Fruit fly (Drosophila melanogaster) Kc167 (cell line): ENCODE data around the gene drm.

Experiments used
- Myc ChIP-seq: fragments of >200 bp; optimal IDR thresholded peaks from 2 replicates; lab custom pipeline; 2017; ENCODE audit warnings: missing external identifiers
- Sin3A ChIP-seq: fragments of >200 bp; optimal IDR thresholded peaks from 2 replicates; lab custom pipeline; 2018; ENCODE audit warnings: missing external identifiers
- h ChIP-seq: fragments of >200 bp; optimal IDR thresholded peaks from 3 replicates; lab custom pipeline; 2018; ENCODE audit warnings: missing external identifiers
- insv ChIP-seq: fragments of >200 bp; optimal IDR thresholded peaks from 3 replicates; lab custom pipeline; 2018; ENCODE audit warnings: missing external identifiers
- psq ChIP-seq: fragments of >200 bp; optimal IDR thresholded peaks from 2 replicates; lab custom pipeline; 2017; ENCODE audit warnings: missing external identifiers
- ttk ChIP-seq: sonication (Bioruptor generic); optimal IDR thresholded peaks from 2 replicates; lab custom pipeline; 2017; ENCODE audit warnings: missing external identifiers

drm gene

DNA sequence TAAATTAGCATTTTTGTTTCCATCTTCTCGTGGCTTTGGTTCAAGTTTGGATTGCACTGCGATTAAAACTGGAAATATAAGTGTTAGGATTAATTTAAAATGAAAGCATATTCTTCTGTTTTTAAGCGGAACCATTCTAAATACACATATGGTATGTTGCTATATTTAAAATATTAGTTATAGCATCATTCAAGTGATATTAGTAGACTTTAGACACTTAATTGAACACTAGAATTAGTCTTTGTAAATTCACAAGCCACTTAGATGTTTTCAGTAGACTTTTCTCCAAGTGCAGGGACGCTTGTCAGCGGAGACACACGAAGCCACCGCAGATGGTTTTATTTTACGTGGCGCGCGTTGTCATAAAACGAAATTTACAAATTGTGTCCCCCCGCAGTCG is 30.8 kb downstream of the drm start:
- TF ChIP-seq h (lab: Kevin White, UChicago), result no peak
- TF ChIP-seq psq (lab: Kevin White, UChicago), result no peak
- no peak for TF ChIP-seq insv (lab: Kevin White, UChicago)
- no peak for TF ChIP-seq Sin3A (lab: Kevin White, UChicago)

DNA sequence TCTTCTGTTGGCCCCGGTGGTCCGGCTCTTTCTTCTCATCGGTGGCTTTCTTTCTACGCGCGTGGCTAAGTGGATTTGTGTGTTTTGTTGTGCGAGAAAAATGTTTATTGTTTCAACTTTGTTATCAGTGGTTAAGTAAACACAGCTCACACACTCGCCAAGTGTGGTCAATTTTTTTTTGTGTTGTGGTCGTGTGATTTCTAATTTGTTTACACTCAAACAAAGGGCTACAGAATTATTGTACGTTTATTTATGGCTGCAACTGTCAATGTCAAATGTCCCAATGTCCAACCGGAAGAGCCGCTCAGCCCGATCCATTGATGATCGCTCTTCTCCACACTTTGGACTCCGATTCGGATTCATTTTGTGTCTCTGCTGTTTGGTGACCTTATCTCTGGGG is 31.5 kb downstream of the drm start:
- TF ChIP-seq Myc (lab: Kevin White, UChicago), result no peak
- TF ChIP-seq insv (lab: Kevin White, UChicago), result no peak
- no peak for TF ChIP-seq h (lab: Kevin White, UChicago)
- no peak for TF ChIP-seq psq (lab: Kevin White, UChicago)
- TF ChIP-seq ttk (lab: Kevin White, UChicago), result no peak
- no peak for TF ChIP-seq Sin3A (lab: Kevin White, UChicago)

dm6 chr2L:3571457-3571856 is 32.4 kb downstream of the drm start:
- TF ChIP-seq h (lab: Kevin White, UChicago) (no peak), insv (lab: Kevin White, UChicago) (no peak), ttk (lab: Kevin White, UChicago) (no peak), Myc (lab: Kevin White, UChicago) (no peak), psq (lab: Kevin White, UChicago) (no peak), Sin3A (lab: Kevin White, UChicago) (no peak)

DNA sequence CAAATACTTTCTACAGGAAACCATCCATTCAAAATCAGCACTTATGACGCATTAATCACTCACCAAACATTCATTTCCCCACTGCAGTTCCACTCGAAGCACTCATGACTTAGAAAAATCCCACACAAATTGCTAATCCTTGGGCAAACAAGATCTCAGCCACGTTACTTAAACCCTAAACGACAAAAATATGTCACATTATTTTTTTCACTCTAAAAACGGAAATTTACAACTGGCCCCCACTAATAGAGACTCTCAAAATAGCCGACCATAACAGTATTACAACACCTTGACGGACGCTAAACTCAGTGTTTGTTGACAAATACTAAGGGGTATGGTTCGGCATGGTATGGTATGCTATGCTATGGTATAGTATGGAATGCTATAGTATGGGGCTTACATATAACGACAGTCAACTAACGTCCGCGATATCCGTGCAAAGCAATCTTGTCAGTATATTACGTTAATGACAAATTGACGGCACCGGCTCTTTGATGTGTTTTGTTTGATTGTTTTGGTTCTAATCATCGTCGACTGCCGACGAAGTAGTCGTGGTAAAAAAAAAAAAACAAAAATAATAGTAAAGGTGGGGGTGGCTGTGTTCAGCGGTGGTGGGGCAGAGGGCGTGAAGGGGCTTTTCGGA is 33.6 kb downstream of the drm start:
- no peak for TF ChIP-seq insv (lab: Kevin White, UChicago)
- no peak for TF ChIP-seq h (lab: Kevin White, UChicago)

- TF ChIP-seq ttk (lab: Kevin White, UChicago) (no peak), h (lab: Kevin White, UChicago) (no peak), psq (lab: Kevin White, UChicago) (no peak), insv (lab: Kevin White, UChicago) (no peak), Sin3A (lab: Kevin White, UChicago) (no peak), Myc (lab: Kevin White, UChicago) (no peak)
Measured at dm6 chr2L:3573172-3573755, 34.2 kb downstream of the drm start.

dm6 chr2L:3573907-3574306 is 34.9 kb downstream of the drm start:
- TF ChIP-seq insv (lab: Kevin White, UChicago) (no peak), h (lab: Kevin White, UChicago) (no peak), ttk (lab: Kevin White, UChicago) (no peak), psq (lab: Kevin White, UChicago) (no peak), Sin3A (lab: Kevin White, UChicago) (no peak), Myc (lab: Kevin White, UChicago) (no peak)

DNA sequence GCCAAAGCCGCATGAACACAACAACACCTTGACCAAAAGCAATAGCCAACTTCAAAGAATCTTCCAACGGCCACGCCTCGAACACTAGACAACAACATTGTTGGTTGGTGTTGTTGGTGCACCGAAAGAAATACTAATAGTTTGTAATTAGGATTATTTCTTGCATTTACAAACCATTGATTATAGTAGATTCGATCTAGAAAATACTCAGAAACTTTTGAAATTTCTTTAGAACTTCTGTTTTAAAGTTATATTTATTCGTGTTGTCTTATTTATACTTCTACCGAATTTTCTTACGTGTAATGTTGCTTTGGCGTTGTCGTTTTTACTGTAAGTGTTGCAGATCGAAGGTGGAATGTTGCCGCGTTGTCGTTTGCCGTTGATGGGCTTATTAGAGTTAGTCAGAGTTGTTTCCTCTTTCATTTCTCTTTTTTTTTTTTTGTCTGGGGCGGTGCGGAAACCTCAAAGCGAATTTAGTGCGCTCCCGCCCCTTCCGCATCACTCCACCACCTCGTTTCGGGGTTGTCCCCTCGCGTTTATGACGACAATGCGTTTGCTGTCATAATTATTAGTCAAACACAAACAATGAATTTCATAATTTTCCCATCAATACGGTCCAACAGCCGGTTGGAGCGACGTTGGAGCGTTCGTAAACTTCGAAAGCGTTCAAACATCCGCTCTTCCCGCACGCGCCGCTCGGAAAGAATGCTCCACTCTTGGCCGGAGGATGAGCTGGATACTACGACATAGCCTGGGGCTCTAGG is 36.8 kb downstream of the drm start, which contains the start of gene CG43815:
TSS of gene CG43815 (plus strand) at position 532 of the 764 bp plus-strand sequence.
- TF ChIP-seq h (lab: Kevin White, UChicago) (no peak), insv (lab: Kevin White, UChicago) (no peak), ttk (lab: Kevin White, UChicago) (no peak), Myc (lab: Kevin White, UChicago) (no peak), psq (lab: Kevin White, UChicago) (no peak), Sin3A (lab: Kevin White, UChicago) (no peak)

- TF ChIP-seq Myc (lab: Kevin White, UChicago) (no peak), ttk (lab: Kevin White, UChicago) (no peak), psq (lab: Kevin White, UChicago) (no peak), h (lab: Kevin White, UChicago) (no peak), insv (lab: Kevin White, UChicago) (no peak), Sin3A (lab: Kevin White, UChicago) (no peak)
Measured at dm6 chr2L:3576520-3576919, 37.5 kb downstream of the drm start.

- TF ChIP-seq ttk (lab: Kevin White, UChicago), result no peak
Measured at dm6 chr2L:3580668-3581172, 41.7 kb downstream of the drm start, which contains the start of gene sob. Gene sob (minus strand): TSS chr2L:3580769.

DNA sequence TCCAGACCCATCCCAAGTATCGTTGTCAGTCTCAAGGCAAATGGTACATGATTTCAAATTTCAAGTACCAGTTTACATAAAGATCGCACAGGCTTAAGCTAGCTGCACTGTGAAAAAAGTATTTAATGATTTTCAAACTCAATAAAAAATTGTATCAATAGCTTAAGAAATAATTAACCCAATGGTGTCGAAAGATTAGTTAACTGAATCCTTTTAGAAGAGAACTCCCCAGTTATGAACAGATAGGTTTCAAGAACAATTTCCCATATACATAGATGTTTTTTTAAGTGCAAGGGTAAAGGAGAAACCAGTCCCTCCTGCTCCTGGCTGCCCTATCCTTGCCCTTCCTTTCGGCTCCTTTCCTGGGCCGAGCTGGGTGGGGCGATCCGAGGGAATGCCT is 43.6 kb downstream of the drm start:
- TF ChIP-seq Myc (lab: Kevin White, UChicago) (no peak), h (lab: Kevin White, UChicago) (no peak), ttk (lab: Kevin White, UChicago) (no peak), psq (lab: Kevin White, UChicago) (no peak), insv (lab: Kevin White, UChicago) (no peak), Sin3A (lab: Kevin White, UChicago) (no peak)
